Fruit fly (Drosophila melanogaster): ENCODE data around the gene Tdrd3.

Tdrd3 gene

dm6 chr3L:14761837-14762785, 24.5 kb upstream of the Tdrd3 start, which contains the start of the genes Tsen34 and Mgat4a (continued):
- TF ChIP-seq CG17361 (GFP tag; IDR thresholded peaks at IDR 0.05) (no peak; the same call in 2 of the 3 replicates), tna (GFP tag; IDR thresholded peaks at IDR 0.05; ENCODE audit: partially characterized antibody) (peak; percentile 47; the same call in 1 of the 2 replicates), PHDP (tag; optimal IDR thresholded peaks at IDR 0.05) (peak; percentile 35), CG9932 (GFP tag; IDR thresholded peaks at IDR 0.05) (peak; percentile 71), CG11504 (tag; optimal IDR thresholded peaks at IDR 0.05) (no peak), phol (tag; optimal IDR thresholded peaks at IDR 0.05) (peak; percentile 37), CG1602 (GFP tag; optimal IDR thresholded peaks at IDR 0.05) (no peak), fru (optimal IDR thresholded peaks at IDR 0.05) (no peak), Adf1 (GFP tag; IDR thresholded peaks at IDR 0.05) (peak; percentile 48; the same call in 1 of the 2 replicates), knrl (GFP tag; IDR thresholded peaks at IDR 0.05; ENCODE audit: partially characterized antibody) (peak; percentile 55; the same call in 2 of the 3 replicates), CG6791 (GFP tag; IDR thresholded peaks at IDR 0.05; ENCODE audit: partially characterized antibody) (peak; percentile 74), btn (GFP tag; optimal IDR thresholded peaks at IDR 0.05) (no peak), Hmx (GFP tag; optimal IDR thresholded peaks at IDR 0.05) (no peak), CG32772 (GFP tag; IDR thresholded peaks at IDR 0.05) (no peak), CG7271 (tag; optimal IDR thresholded peaks at IDR 0.05) (no peak), YL-1 (GFP tag; optimal IDR thresholded peaks at IDR 0.05) (peak; percentile 61), chm (GFP tag; IDR thresholded peaks at IDR 0.05) (peak; percentile 14; the same call in 1 of the 2 replicates), CG3847 (GFP tag; IDR thresholded peaks at IDR 0.05) (peak; percentile 16; the same call in 1 of the 2 replicates), CG1647 (GFP tag; optimal IDR thresholded peaks at IDR 0.05) (peak; percentile 57), CG10462 (GFP tag; optimal IDR thresholded peaks at IDR 0.05) (no peak), kay (GFP tag; optimal IDR thresholded peaks at IDR 0.05) (no peak), jumu (GFP tag; optimal IDR thresholded peaks at IDR 0.05) (no peak), CG31365 (tag; optimal IDR thresholded peaks at IDR 0.05) (no peak), CG17829 (tag; optimal IDR thresholded peaks at IDR 0.05) (peak; percentile 31), seq (GFP tag; IDR thresholded peaks at IDR 0.05) (peak; percentile 14; the same call in 1 of the 2 replicates), Sox102F (GFP tag; optimal IDR thresholded peaks at IDR 0.05) (no peak), CG11696 (GFP tag; IDR thresholded peaks at IDR 0.05) (0 out of 2 replicates have a peak, but pooled peaks have one; percentile 13), p53 (GFP tag; optimal IDR thresholded peaks at IDR 0.05) (no peak), nmo (GFP tag; optimal IDR thresholded peaks at IDR 0.05) (no peak), row (GFP tag; IDR thresholded peaks at IDR 0.05) (peak; percentile 44; the same call in 1 of the 3 replicates), H2.0 (GFP tag; IDR thresholded peaks at IDR 0.05) (0 out of 2 replicates have a peak, but pooled peaks have one; percentile 29), ken (GFP tag; IDR thresholded peaks at IDR 0.05) (no peak), CG34224 (GFP tag; IDR thresholded peaks at IDR 0.05; ENCODE audit: partially characterized antibody) (peak; percentile 46; the same call in 1 of the 3 replicates), HHEX (GFP tag; optimal IDR thresholded peaks at IDR 0.05) (peak; percentile 50), Sin3A (optimal IDR thresholded peaks at IDR 0.05) (peak; percentile 52), CG16863 (GFP tag; optimal IDR thresholded peaks at IDR 0.05) (no peak), lbe (GFP tag; optimal IDR thresholded peaks at IDR 0.05) (no peak), fd96Cb (tag; optimal IDR thresholded peaks at IDR 0.05) (no peak), CG12071 (GFP tag; optimal IDR thresholded peaks at IDR 0.05) (no peak), CG6765 (GFP tag; optimal IDR thresholded peaks at IDR 0.05) (peak; percentile 56), ab (GFP tag; optimal IDR thresholded peaks at IDR 0.05) (no peak), lilli (GFP tag; optimal IDR thresholded peaks at IDR 0.05) (peak; percentile 33), Lim3 (GFP tag; IDR thresholded peaks at IDR 0.05) (no peak), CG3995 (GFP tag; optimal IDR thresholded peaks at IDR 0.05) (peak; percentile 18), Max (GFP tag; optimal IDR thresholded peaks at IDR 0.05) (peak; percentile 53), CG10147 (GFP tag; optimal IDR thresholded peaks at IDR 0.05) (no peak), HmgD (GFP tag; optimal IDR thresholded peaks at IDR 0.05) (no peak), Bgb (GFP tag; IDR thresholded peaks at IDR 0.05; ENCODE audit: partially characterized antibody) (peak; percentile 73), pho (GFP tag; optimal IDR thresholded peaks at IDR 0.05) (peak; percentile 66)
